Worm (Caenorhabditis elegans) whole organism, L3 larva: ENCODE measurements around the gene dhs-14.

Experiments used
- ceh-28 ChIP-seq: fragments of 150-350 bp; optimal IDR thresholded peaks from 2 replicates; lab custom pipeline; 2014; ENCODE audit warnings: missing biosample characterization, missing genetic modification reagents, missing genetic modification characterization
- elt-3 ChIP-seq, 3 experiments: fragments of 150-350 bp in 1 of 3; sonication (generic microtip) in 2 of 3; optimal IDR thresholded peaks; 2 replicates in 2 of 3; 4 replicates in 1 of 3; lab custom pipeline; 2014 to 2017; ENCODE audit warnings: missing biosample characterization in 3 of 3, missing genetic modification characterization in 3 of 3
- lin-15B ChIP-seq: fragments of 150-350 bp; optimal IDR thresholded peaks from 2 replicates; lab custom pipeline; 2014; ENCODE audit warnings: missing biosample characterization, missing genetic modification characterization
- nfya-1 ChIP-seq: sonication (generic microtip); optimal IDR thresholded peaks from 2 replicates; lab custom pipeline; 2017; ENCODE audit warnings: missing genetic modification characterization, mild to moderate bottlenecking, missing compliant biosample characterization, antibody characterized with exemption, moderate library complexity; ENCODE audit not compliant: insufficient read depth
- pha-4 ChIP-seq: fragments of 150-350 bp; optimal IDR thresholded peaks from 2 replicates; lab custom pipeline; 2014; ENCODE audit warnings: missing biosample characterization, missing genetic modification reagents, missing genetic modification characterization

DNA sequence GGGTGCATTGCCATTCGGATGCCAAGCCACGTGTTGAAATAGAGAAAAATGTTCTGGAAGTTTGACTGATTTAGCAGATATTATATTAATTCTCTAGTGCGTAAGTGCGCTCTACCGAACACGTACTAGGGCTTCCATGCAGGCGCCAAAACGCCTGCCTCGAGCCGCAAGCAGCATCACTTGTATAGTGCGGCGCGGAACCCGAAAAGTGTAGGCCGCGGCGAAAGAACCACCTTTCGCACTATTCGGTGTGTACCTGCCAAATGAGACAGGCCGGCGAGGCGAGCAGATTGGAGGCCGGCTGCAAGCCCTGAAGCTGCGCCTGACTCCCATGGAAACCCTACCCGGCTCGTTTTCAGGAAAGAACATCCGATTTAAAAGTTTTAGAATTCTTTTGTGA, 25.4 kb downstream of the dhs-14 start:
- TF ChIP-seq lin-15B (tag; lab: Kevin White, UChicago) (no peak), elt-3 (tag; optimal IDR thresholded peaks at IDR 0.05; lab: Kevin White, UChicago) (no peak), ceh-28 (no peak), nfya-1 (tag; lab: Kevin White, UChicago) (no peak), pha-4 (tag; lab: Kevin White, UChicago) (no peak)
